Fruit fly (Drosophila melanogaster) whole organism, adult: ENCODE measurements around the gene Srp68.

Experiments used
- CG11617 ChIP-seq: fragments of 200-800 bp; sonication (Bioruptor generic); optimal IDR thresholded peaks from 2 replicates; lab custom pipeline; 2017; ENCODE audit warnings: mild to moderate bottlenecking, missing biosample characterization, missing genetic modification reagents, missing genetic modification characterization
- CG1620 ChIP-seq: fragments of 200-800 bp; sonication (Bioruptor generic); optimal IDR thresholded peaks from 2 replicates; lab custom pipeline; 2016; ENCODE audit warnings: missing biosample characterization, missing genetic modification characterization
- CG33017 ChIP-seq: fragments of 200-800 bp; sonication (Bioruptor generic); optimal IDR thresholded peaks from 2 replicates; lab custom pipeline; 2018; ENCODE audit warnings: missing biosample characterization, mild to moderate bottlenecking, missing genetic modification characterization, moderate library complexity
- CG7045 ChIP-seq: fragments of 200-800 bp; sonication (Bioruptor generic); optimal IDR thresholded peaks from 2 replicates; lab custom pipeline; 2017; ENCODE audit warnings: missing biosample characterization, mild to moderate bottlenecking, missing genetic modification characterization
- CG7101 ChIP-seq: fragments of 200-800 bp; sonication (Bioruptor generic); optimal IDR thresholded peaks from 2 replicates; lab custom pipeline; 2018; ENCODE audit warnings: missing biosample characterization, mild to moderate bottlenecking, missing genetic modification characterization, moderate library complexity
- Clk ChIP-seq: fragments of 200-800 bp; sonication (Bioruptor generic); optimal IDR thresholded peaks from 2 replicates; lab custom pipeline; 2017; ENCODE audit warnings: missing biosample characterization, missing genetic modification characterization
- Mnt ChIP-seq: fragments of 200-800 bp; sonication (Bioruptor generic); optimal IDR thresholded peaks from 2 replicates; lab custom pipeline; 2016; ENCODE audit warnings: missing biosample characterization, mild to moderate bottlenecking, missing genetic modification characterization
- bab1 ChIP-seq: fragments of 200-800 bp; sonication (Bioruptor generic); optimal IDR thresholded peaks from 3 replicates; lab custom pipeline; 2019; ENCODE audit warnings: missing biosample characterization, mild to moderate bottlenecking, missing genetic modification characterization, moderate library complexity
- cic ChIP-seq: fragments of 200-800 bp; sonication (Bioruptor generic); optimal IDR thresholded peaks from 2 replicates; lab custom pipeline; 2017; ENCODE audit warnings: missing biosample characterization, mild to moderate bottlenecking, missing genetic modification characterization, moderate library complexity
- pad ChIP-seq: fragments of 200-800 bp; sonication (Bioruptor generic); optimal IDR thresholded peaks from 3 replicates; lab custom pipeline; 2017; ENCODE audit warnings: missing biosample characterization, missing genetic modification characterization, mild to moderate bottlenecking, moderate library complexity, missing genetic modification reagents

DNA sequence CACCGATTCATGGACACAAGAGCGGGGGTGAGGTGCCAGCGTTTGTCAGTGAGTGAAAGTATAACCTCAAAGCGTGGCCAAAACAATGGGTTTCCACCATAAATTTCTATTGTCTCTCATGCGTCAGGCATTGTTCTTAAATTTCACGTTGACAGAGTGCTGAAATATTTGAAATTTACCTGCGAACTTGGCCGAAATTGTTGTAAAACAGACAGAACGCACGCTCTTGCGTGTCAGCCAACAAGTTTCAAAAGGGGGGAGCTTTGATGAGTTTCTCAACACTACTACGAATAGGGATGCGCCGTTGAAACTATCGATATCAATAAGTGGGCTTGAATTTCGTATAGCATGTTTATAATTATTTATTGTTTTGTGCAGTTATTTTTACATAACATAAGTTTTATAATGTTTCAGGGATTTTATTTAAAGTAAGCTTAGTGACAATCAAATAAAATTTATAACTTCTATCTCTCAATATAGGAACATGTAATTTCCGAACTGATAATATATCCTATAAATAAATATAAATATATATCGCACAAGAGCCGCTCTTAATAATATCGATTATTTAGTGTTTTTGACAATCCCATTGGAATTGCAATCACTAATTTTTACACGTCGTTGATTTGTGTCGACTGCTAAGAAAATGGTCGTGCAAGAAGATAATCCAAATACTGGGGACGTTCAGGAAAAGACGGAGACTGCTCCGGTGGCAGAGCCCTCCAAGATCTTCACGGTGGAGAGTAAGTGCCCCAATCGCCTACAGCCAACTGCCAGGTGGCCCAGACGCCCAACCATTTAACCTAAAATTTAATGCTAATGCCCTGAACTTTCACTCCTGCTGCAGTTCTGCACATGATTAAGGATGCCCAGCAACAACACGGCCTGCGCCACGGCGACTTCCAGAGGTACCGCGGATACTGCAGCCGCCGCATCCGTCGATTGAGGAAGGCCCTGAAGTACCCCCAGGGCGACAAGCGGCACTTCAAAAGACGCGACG lies at the start of gene Srp68, which contains the start of gene pix:
- peak; percentile 70 for TF ChIP-seq CG7045 (GFP tag; lab: Kevin White, UChicago)
- TF ChIP-seq Mnt (GFP tag; lab: Kevin White, UChicago) = peak; percentile 82
- peak; percentile 80 for TF ChIP-seq CG7101 (tag; lab: Kevin White, UChicago)
- peak; percentile 82 for TF ChIP-seq pad (GFP tag; lab: Kevin White, UChicago)
- TF ChIP-seq Clk (GFP tag; lab: Kevin White, UChicago) = peak; percentile 58
- peak; percentile 62 for TF ChIP-seq CG33017
- peak; percentile 55 for TF ChIP-seq cic (GFP tag; lab: Kevin White, UChicago)
- peak; percentile 54 for TF ChIP-seq bab1 (GFP tag; lab: Kevin White, UChicago)
- peak; percentile 70 for TF ChIP-seq CG1620
- peak; percentile 90 for TF ChIP-seq CG11617 (GFP tag; lab: Kevin White, UChicago)
